Fruit fly (Drosophila melanogaster): ENCODE measurements around the gene Usp7.

The Usp7 gene

dm6 chrX:12004395-12004768 is 24.4 kb downstream of the Usp7 start:
- TF ChIP-seq pan (optimal IDR thresholded peaks at IDR 0.05) (no peak), Dll (optimal IDR thresholded peaks at IDR 0.05) (no peak), psq (optimal IDR thresholded peaks at IDR 0.05) (no peak), CG8478 (optimal IDR thresholded peaks at IDR 0.05) (no peak), EcR (GFP tag; optimal IDR thresholded peaks at IDR 0.05) (no peak), usp (GFP tag; optimal IDR thresholded peaks at IDR 0.05) (no peak)

- TF ChIP-seq Dll (optimal IDR thresholded peaks at IDR 0.05) = no peak
- no peak for TF ChIP-seq psq (optimal IDR thresholded peaks at IDR 0.05)
- TF ChIP-seq usp (GFP tag; optimal IDR thresholded peaks at IDR 0.05) = no peak
- TF ChIP-seq CG8478 (optimal IDR thresholded peaks at IDR 0.05) = no peak
- TF ChIP-seq EcR (GFP tag; optimal IDR thresholded peaks at IDR 0.05) = no peak
- TF ChIP-seq pan (optimal IDR thresholded peaks at IDR 0.05) = no peak
Observed at dm6 chrX:12003437-12004394, 25.1 kb downstream of the Usp7 start, which contains the start of gene fw. Gene fw (minus strand): TSS chrX:12003914.

dm6 chrX:12001005-12001404 is 27.8 kb downstream of the Usp7 start:
- TF ChIP-seq EcR (GFP tag; optimal IDR thresholded peaks at IDR 0.05) = no peak
- no peak for TF ChIP-seq CG8478 (optimal IDR thresholded peaks at IDR 0.05)
- TF ChIP-seq usp (GFP tag; optimal IDR thresholded peaks at IDR 0.05) = no peak
- no peak for TF ChIP-seq psq (optimal IDR thresholded peaks at IDR 0.05)
- no peak for TF ChIP-seq pan (optimal IDR thresholded peaks at IDR 0.05)
- no peak for TF ChIP-seq Dll (optimal IDR thresholded peaks at IDR 0.05)

- TF ChIP-seq usp (GFP tag; optimal IDR thresholded peaks at IDR 0.05) (no peak), Dll (optimal IDR thresholded peaks at IDR 0.05) (no peak), psq (optimal IDR thresholded peaks at IDR 0.05) (no peak), pan (optimal IDR thresholded peaks at IDR 0.05) (no peak), EcR (GFP tag; optimal IDR thresholded peaks at IDR 0.05) (no peak), CG8478 (optimal IDR thresholded peaks at IDR 0.05) (no peak)
Observed at dm6 chrX:11999974-12000618, 28.7 kb downstream of the Usp7 start.

dm6 chrX:11993279-11993678 is 35.6 kb downstream of the Usp7 start:
- no peak for TF ChIP-seq EcR (GFP tag; optimal IDR thresholded peaks at IDR 0.05)

dm6 chrX:11992668-11993067 is 36.2 kb downstream of the Usp7 start, which contains the start of gene CG18130:
Gene CG18130 (minus strand): TSS chrX:11992768.
- TF ChIP-seq CG8478 (optimal IDR thresholded peaks at IDR 0.05) = no peak
- no peak for TF ChIP-seq pan (optimal IDR thresholded peaks at IDR 0.05)
- no peak for TF ChIP-seq Dll (optimal IDR thresholded peaks at IDR 0.05)
- TF ChIP-seq psq (optimal IDR thresholded peaks at IDR 0.05) = no peak
- no peak for TF ChIP-seq usp (GFP tag; optimal IDR thresholded peaks at IDR 0.05)
- TF ChIP-seq EcR (GFP tag; optimal IDR thresholded peaks at IDR 0.05) = no peak

- TF ChIP-seq Dll (optimal IDR thresholded peaks at IDR 0.05) (no peak), psq (optimal IDR thresholded peaks at IDR 0.05) (no peak), EcR (GFP tag; optimal IDR thresholded peaks at IDR 0.05) (no peak), pan (optimal IDR thresholded peaks at IDR 0.05) (no peak), usp (GFP tag; optimal IDR thresholded peaks at IDR 0.05) (no peak), CG8478 (optimal IDR thresholded peaks at IDR 0.05) (no peak)
Observed at dm6 chrX:11988912-11989311, 39.9 kb downstream of the Usp7 start, which contains the start of gene tsg. Gene tsg (minus strand): TSS chrX:11988948.

dm6 chrX:11987664-11988063 is 41.2 kb downstream of the Usp7 start, which contains the start of gene gd:
Gene gd (minus strand): TSS chrX:11987764.
- TF ChIP-seq psq (optimal IDR thresholded peaks at IDR 0.05) = no peak
- no peak for TF ChIP-seq Dll (optimal IDR thresholded peaks at IDR 0.05)
- TF ChIP-seq CG8478 (optimal IDR thresholded peaks at IDR 0.05) = no peak

- TF ChIP-seq EcR (GFP tag; optimal IDR thresholded peaks at IDR 0.05) = no peak
- no peak for TF ChIP-seq CG8478 (optimal IDR thresholded peaks at IDR 0.05)
Observed at dm6 chrX:11984987-11985386, 43.8 kb downstream of the Usp7 start, which contains the start of gene cac. Gene cac (minus strand): TSS chrX:11985087.

dm6 chrX:11983838-11984237 is 45.0 kb downstream of the Usp7 start:
- TF ChIP-seq CG8478 (optimal IDR thresholded peaks at IDR 0.05) = no peak
- no peak for TF ChIP-seq psq (optimal IDR thresholded peaks at IDR 0.05)
- TF ChIP-seq pan (optimal IDR thresholded peaks at IDR 0.05) = no peak
- TF ChIP-seq EcR (GFP tag; optimal IDR thresholded peaks at IDR 0.05) = no peak
